Fruit fly (Drosophila melanogaster): ENCODE results near the gene CG9525.

- TF ChIP-seq Clk (GFP tag; optimal IDR thresholded peaks at IDR 0.05) (no peak), bab1 (GFP tag; optimal IDR thresholded peaks at IDR 0.05) (no peak), kay (GFP tag; ENCODE audit: borderline replicate concordance) (no peak), Crg-1 (GFP tag; optimal IDR thresholded peaks at IDR 0.05) (no peak), CG14711 (tag; optimal IDR thresholded peaks at IDR 0.05) (no peak), ovo (GFP tag; optimal IDR thresholded peaks at IDR 0.05) (no peak), Hr96 (GFP tag; optimal IDR thresholded peaks at IDR 0.05) (no peak), cnc (optimal IDR thresholded peaks at IDR 0.05) (no peak), CG7045 (GFP tag; optimal IDR thresholded peaks at IDR 0.05) (no peak), cic (GFP tag; optimal IDR thresholded peaks at IDR 0.05) (peak; percentile 36)
These were observed 29.4 kb upstream of the CG9525 start, which contains the start of gene CG9555 for dm6 chr2L:8991583-8991982.
